Fruit fly (Drosophila melanogaster): Measurements from ENCODE around the gene kl-5.
"Not testable (repeated sequence)": the region's sequence is repeated elsewhere in the genome, so short reads cannot be mapped to it uniquely, and the experiment has no call there.

kl-5 gene

dm6 chrY:137386-137785, at the start of gene kl-5:
TSS of gene kl-5 (minus strand) at chrY:137486.
- TF ChIP-seq noc (tag; optimal IDR thresholded peaks at IDR 0.05): not testable (repeated sequence)

dm6 chrY:9533-9932, 127.8 kb downstream of the kl-5 start, which contains the start of gene Pp1-Y1:
TSS of gene Pp1-Y1 (plus strand) at chrY:9833.
- TF ChIP-seq noc (tag; optimal IDR thresholded peaks at IDR 0.05): no peak

All from whole organism, larva.